Fruit fly (Drosophila melanogaster) whole organism, adult: ENCODE data around the gene poe.

Source experiments
- CG7101 ChIP-seq: fragments of 200-800 bp; sonication (Bioruptor generic); optimal IDR thresholded peaks from 2 replicates; lab custom pipeline; 2018; ENCODE audit warnings: missing biosample characterization, mild to moderate bottlenecking, missing genetic modification characterization, moderate library complexity
- Clk ChIP-seq: fragments of 200-800 bp; sonication (Bioruptor generic); optimal IDR thresholded peaks from 2 replicates; lab custom pipeline; 2017; ENCODE audit warnings: missing biosample characterization, missing genetic modification characterization
- Hr96 ChIP-seq: fragments of 200-800 bp; sonication (Bioruptor generic); optimal IDR thresholded peaks from 2 replicates; lab custom pipeline; 2016; ENCODE audit warnings: missing biosample characterization, missing genetic modification characterization
- kay ChIP-seq: fragments of 200-800 bp; sonication (Bioruptor generic); peaks from one replicate; lab custom pipeline; 2016; ENCODE audit warnings: missing biosample characterization, missing genetic modification characterization, borderline replicate concordance
- pad ChIP-seq: fragments of 200-800 bp; sonication (Bioruptor generic); optimal IDR thresholded peaks from 3 replicates; lab custom pipeline; 2017; ENCODE audit warnings: missing biosample characterization, missing genetic modification characterization, mild to moderate bottlenecking, moderate library complexity, missing genetic modification reagents

- no peak for TF ChIP-seq Clk (GFP tag; lab: Kevin White, UChicago)
- no peak for TF ChIP-seq Hr96 (GFP tag; lab: Kevin White, UChicago)
- no peak for TF ChIP-seq CG7101 (tag; lab: Kevin White, UChicago)
- TF ChIP-seq kay (GFP tag; lab: Kevin White, UChicago), result no peak
- TF ChIP-seq pad (GFP tag; lab: Kevin White, UChicago), result no peak
Measured at dm6 chr2L:8029160-8029852, 42.1 kb downstream of the poe start, which contains the start of gene baf.
